Fruit fly (Drosophila melanogaster): Measurements from ENCODE around the gene colt.

dm6 chr2L:2729882-2730281, 40.0 kb downstream of the colt start:
- no peak for TF ChIP-seq sim (GFP tag; IDR thresholded peaks at IDR 0.05)
- peak; percentile 65; the same call in 1 of the 3 replicates for TF ChIP-seq Mrtf (GFP tag; IDR thresholded peaks at IDR 0.05)
- peak; percentile 66 for TF ChIP-seq Fer3 (tag; optimal IDR thresholded peaks at IDR 0.05)
- TF ChIP-seq wdn (GFP tag; IDR thresholded peaks at IDR 0.05) = peak; percentile 35; the same call in 1 of the 2 replicates
- TF ChIP-seq zfh2 (GFP tag; optimal IDR thresholded peaks at IDR 0.05) = peak; percentile 29
- no peak for TF ChIP-seq tup (GFP tag; optimal IDR thresholded peaks at IDR 0.05)
- peak; percentile 39; the same call in 1 of the 2 replicates for TF ChIP-seq CG10366 (GFP tag; IDR thresholded peaks at IDR 0.05)
- no peak for TF ChIP-seq CG1647 (GFP tag; optimal IDR thresholded peaks at IDR 0.05)
- no peak for TF ChIP-seq nmo (GFP tag; optimal IDR thresholded peaks at IDR 0.05)
- TF ChIP-seq aop (GFP tag; IDR thresholded peaks at IDR 0.05) = no peak
- TF ChIP-seq pho (GFP tag; optimal IDR thresholded peaks at IDR 0.05) = no peak
- peak; percentile 15 for TF ChIP-seq schlank (tag; optimal IDR thresholded peaks at IDR 0.05)
- no peak for TF ChIP-seq unc-4 (GFP tag; IDR thresholded peaks at IDR 0.05; ENCODE audit: partially characterized antibody)
- no peak for TF ChIP-seq CG7556 (GFP tag; optimal IDR thresholded peaks at IDR 0.05)
